Worm (Caenorhabditis elegans) whole organism, mixed stage, embryonic: ENCODE measurements around the gene srw-89.

Experiments used
- ceh-39 ChIP-seq: fragments of 150-350 bp; optimal IDR thresholded peaks from 2 replicates; lab custom pipeline; 2014; ENCODE audit warnings: missing biosample characterization, missing genetic modification characterization
- ceh-83 ChIP-seq: fragments of 200-800 bp; sonication (Bioruptor generic); optimal IDR thresholded peaks from 2 replicates; lab custom pipeline; 2018; ENCODE audit warnings: mild to moderate bottlenecking, missing genetic modification characterization, missing compliant biosample characterization
- elt-1 ChIP-seq: sonication (generic microtip); optimal IDR thresholded peaks from 2 replicates; lab custom pipeline; 2017; ENCODE audit warnings: missing genetic modification characterization, mild to moderate bottlenecking, missing compliant biosample characterization, antibody characterized with exemption, moderate library complexity, borderline replicate concordance; ENCODE audit not compliant: insufficient read depth
- elt-3 ChIP-seq: fragments of 150-350 bp; optimal IDR thresholded peaks from 2 replicates; lab custom pipeline; 2014; ENCODE audit warnings: missing biosample characterization, missing genetic modification characterization
- nhr-237 ChIP-seq: fragments of 150-350 bp; optimal IDR thresholded peaks from 2 replicates; lab custom pipeline; 2014; ENCODE audit warnings: missing biosample characterization, missing genetic modification characterization
- unc-120 ChIP-seq: sonication (generic microtip); optimal IDR thresholded peaks from 2 replicates; lab custom pipeline; 2017; ENCODE audit warnings: missing genetic modification characterization, missing compliant biosample characterization; ENCODE audit not compliant: poor library complexity, severe bottlenecking
- unc-62 ChIP-seq: fragments of 150-350 bp; optimal IDR thresholded peaks from 2 replicates; lab custom pipeline; 2014; ENCODE audit warnings: missing biosample characterization, missing genetic modification reagents, missing genetic modification characterization

- no peak for TF ChIP-seq elt-1 (tag; lab: Kevin White, UChicago)
- no peak for TF ChIP-seq unc-62 (GFP tag; lab: Kevin White, UChicago)
- no peak for TF ChIP-seq unc-120
- no peak for TF ChIP-seq ceh-83 (GFP tag; lab: Kevin White, UChicago)
- no peak for TF ChIP-seq elt-3
- no peak for TF ChIP-seq ceh-39 (tag; lab: Kevin White, UChicago)
- TF ChIP-seq nhr-237 (tag; lab: Kevin White, UChicago): no peak
These were observed 48.0 kb upstream of the srw-89 start for ce11 chrV:3968929-3969328.
